Fruit fly (Drosophila melanogaster) whole organism, embryonic: Measurements from ENCODE around the gene CG42693.
A peak's percentile ranks its signal among the peaks of the same experiment; 100 is the strongest.

Experiments
- CG10543 ChIP-seq: fragments of 200-800 bp; sonication (Bioruptor generic); optimal IDR thresholded peaks from 3 replicates; lab custom pipeline; 2017; ENCODE audit warnings: missing biosample characterization, mild to moderate bottlenecking, missing genetic modification characterization, moderate library complexity
- CG10979 ChIP-seq: fragments of 200-800 bp; sonication (Bioruptor generic); optimal IDR thresholded peaks from 2 replicates; lab custom pipeline; 2018; ENCODE audit warnings: missing biosample characterization, mild to moderate bottlenecking, missing genetic modification characterization, moderate library complexity
- CG12769 ChIP-seq: fragments of 200-800 bp; sonication (Bioruptor generic); optimal IDR thresholded peaks from 2 replicates; lab custom pipeline; 2019; ENCODE audit warnings: missing biosample characterization, mild to moderate bottlenecking, missing genetic modification characterization, moderate library complexity
- CG13894 ChIP-seq: fragments of 200-800 bp; sonication (Bioruptor generic); optimal IDR thresholded peaks from 3 replicates; lab custom pipeline; 2018; ENCODE audit warnings: missing biosample characterization, mild to moderate bottlenecking, missing genetic modification characterization, moderate library complexity
- CG14667 ChIP-seq: fragments of 200-800 bp; sonication (Bioruptor generic); IDR thresholded peaks from 2 replicates; pipeline ENCODE4 v1.3.6; 2022; ENCODE audit warnings: missing biosample characterization, missing genetic modification characterization
- CG15514 ChIP-seq: fragments of 200-800 bp; sonication (Bioruptor generic); optimal IDR thresholded peaks from 3 replicates; lab custom pipeline; 2017; ENCODE audit warnings: missing biosample characterization, missing genetic modification characterization, mild to moderate bottlenecking, moderate library complexity, missing genetic modification reagents
- CG16779 ChIP-seq: fragments of 200-800 bp; sonication (Bioruptor generic); IDR thresholded peaks from 2 replicates; pipeline ENCODE4 v1.3.6; 2022; ENCODE audit warnings: missing biosample characterization, missing genetic modification characterization
- CG2120 ChIP-seq: fragments of 200-800 bp; sonication (Bioruptor generic); optimal IDR thresholded peaks from 3 replicates; lab custom pipeline; 2016; ENCODE audit warnings: missing biosample characterization, missing genetic modification characterization
- CG6683 ChIP-seq: fragments of 200-800 bp; sonication (Bioruptor generic); optimal IDR thresholded peaks from 2 replicates; lab custom pipeline; 2017; ENCODE audit warnings: missing biosample characterization, mild to moderate bottlenecking, missing genetic modification characterization, missing genetic modification reagents
- CG8290 ChIP-seq, 3 experiments: fragments of 200-800 bp; sonication (Bioruptor generic); optimal IDR thresholded peaks; 2 replicates each; lab custom pipeline; 2016 to 2019; ENCODE audit warnings: missing biosample characterization in 3 of 3, missing genetic modification characterization in 3 of 3, mild to moderate bottlenecking in 2 of 3, moderate library complexity in 1 of 3
- CkIIα-i1 ChIP-seq: fragments of 200-800 bp; sonication (Bioruptor generic); IDR thresholded peaks from 2 replicates; pipeline ENCODE4 v1.3.6; 2022; ENCODE audit warnings: missing biosample characterization, missing genetic modification characterization
- Deaf1 ChIP-seq: fragments of 200-800 bp; optimal IDR thresholded peaks from 3 replicates; lab custom pipeline; 2019; ENCODE audit warnings: missing biosample characterization, mild to moderate bottlenecking, missing genetic modification characterization, moderate library complexity
- Ets65A ChIP-seq: fragments of 200-800 bp; sonication (Bioruptor generic); peaks from one replicate; lab custom pipeline; 2016; ENCODE audit warnings: missing biosample characterization, missing genetic modification characterization
- Myb ChIP-seq: fragments of 200-800 bp; sonication (Bioruptor generic); optimal IDR thresholded peaks from 2 replicates; lab custom pipeline; 2016; ENCODE audit warnings: missing biosample characterization, missing genetic modification characterization
- NFAT ChIP-seq: fragments of 200-800 bp; sonication (Bioruptor generic); IDR thresholded peaks from 2 replicates; pipeline ENCODE4 v1.3.6; 2022; ENCODE audit warnings: missing biosample characterization, missing genetic modification characterization
- Rfx ChIP-seq: fragments of 200-800 bp; sonication (Bioruptor generic); IDR thresholded peaks from 2 replicates; pipeline ENCODE4 v1.3.6; 2022; ENCODE audit warnings: missing biosample characterization, missing genetic modification characterization
- Side ChIP-seq: fragments of 200-800 bp; sonication (Bioruptor generic); optimal IDR thresholded peaks from 2 replicates; lab custom pipeline; 2016; ENCODE audit warnings: missing biosample characterization, missing genetic modification characterization
- TFAM ChIP-seq: fragments of 200-800 bp; sonication (Bioruptor generic); optimal IDR thresholded peaks from 2 replicates; lab custom pipeline; 2017; ENCODE audit warnings: missing biosample characterization, missing genetic modification characterization, inconsistent platforms
- Taf1 ChIP-seq: fragments of 200-800 bp; sonication (Bioruptor generic); IDR thresholded peaks from 2 replicates; pipeline ENCODE4 v1.3.6; 2022; ENCODE audit warnings: missing biosample characterization, missing genetic modification characterization
- abd-A ChIP-seq: fragments of 200-800 bp; sonication (Bioruptor generic); optimal IDR thresholded peaks from 3 replicates; lab custom pipeline; 2019; ENCODE audit warnings: missing biosample characterization, mild to moderate bottlenecking, missing genetic modification characterization, moderate library complexity
- ash1 ChIP-seq: fragments of 200-800 bp; sonication (Bioruptor generic); optimal IDR thresholded peaks from 2 replicates; lab custom pipeline; 2018; ENCODE audit warnings: missing biosample characterization, mild to moderate bottlenecking, missing genetic modification characterization
- bcd ChIP-seq: fragments of 200-800 bp; sonication (Bioruptor generic); optimal IDR thresholded peaks from 2 replicates; lab custom pipeline; 2017; ENCODE audit warnings: missing biosample characterization, mild to moderate bottlenecking, missing genetic modification characterization
- chinmo ChIP-seq: fragments of 200-800 bp; sonication (Bioruptor generic); IDR thresholded peaks from 4 replicates; pipeline ENCODE4 v1.3.6; 2022; ENCODE audit warnings: missing biosample characterization, missing genetic modification characterization; ENCODE audit not compliant: partially characterized antibody
- crol ChIP-seq: fragments of 200-800 bp; sonication (Bioruptor generic); IDR thresholded peaks from 2 replicates; pipeline ENCODE4 v1.3.6; 2022; ENCODE audit warnings: missing biosample characterization, missing genetic modification characterization
- gcm ChIP-seq: fragments of 200-800 bp; sonication (Bioruptor generic); optimal IDR thresholded peaks from 2 replicates; lab custom pipeline; 2019; ENCODE audit warnings: missing biosample characterization, mild to moderate bottlenecking, missing genetic modification characterization, moderate library complexity
- hb ChIP-seq: fragments of 200-800 bp; sonication (Bioruptor generic); IDR thresholded peaks from 3 replicates; pipeline ENCODE4 v1.3.6; 2022; ENCODE audit warnings: missing biosample characterization, missing genetic modification characterization; ENCODE audit not compliant: partially characterized antibody
- kni ChIP-seq: fragments of 200-800 bp; sonication (Bioruptor generic); optimal IDR thresholded peaks from 3 replicates; lab custom pipeline; 2017; ENCODE audit warnings: mild to moderate bottlenecking, missing biosample characterization, missing genetic modification reagents, missing genetic modification characterization
- nau ChIP-seq: fragments of 200-800 bp; sonication (Bioruptor generic); optimal IDR thresholded peaks from 3 replicates; lab custom pipeline; 2017; ENCODE audit warnings: missing biosample characterization, mild to moderate bottlenecking, missing genetic modification characterization, missing genetic modification reagents
- nom ChIP-seq: fragments of 200-800 bp; sonication (Bioruptor generic); optimal IDR thresholded peaks from 2 replicates; lab custom pipeline; 2017; ENCODE audit warnings: missing biosample characterization, missing genetic modification characterization, mild to moderate bottlenecking, moderate library complexity, missing genetic modification reagents
- phol ChIP-seq: fragments of 200-800 bp; sonication (Bioruptor generic); optimal IDR thresholded peaks from 3 replicates; lab custom pipeline; 2018; ENCODE audit warnings: missing biosample characterization, mild to moderate bottlenecking, missing genetic modification characterization, moderate library complexity
- sens ChIP-seq: fragments of 200-800 bp; sonication (Bioruptor generic); peaks from one replicate; lab custom pipeline; 2016; ENCODE audit warnings: missing biosample characterization, missing genetic modification characterization
- sim ChIP-seq: fragments of 200-800 bp; sonication (Bioruptor generic); IDR thresholded peaks from 2 replicates; pipeline ENCODE4 v1.3.6; 2022; ENCODE audit warnings: missing biosample characterization, missing genetic modification characterization
- slbo ChIP-seq: fragments of 200-800 bp; sonication (Bioruptor generic); IDR thresholded peaks from 2 replicates; pipeline ENCODE4 v1.3.6; 2022; ENCODE audit warnings: missing biosample characterization, missing genetic modification characterization
- sr ChIP-seq: fragments of 200-800 bp; sonication (Bioruptor generic); IDR thresholded peaks from 3 replicates; pipeline ENCODE4 v1.3.6; 2022; ENCODE audit warnings: missing biosample characterization, missing genetic modification characterization
- stwl ChIP-seq: fragments of 200-800 bp; sonication (Bioruptor generic); optimal IDR thresholded peaks from 3 replicates; lab custom pipeline; 2018; ENCODE audit warnings: missing biosample characterization, mild to moderate bottlenecking, missing genetic modification characterization, moderate library complexity
- tap ChIP-seq: fragments of 200-800 bp; optimal IDR thresholded peaks from 3 replicates; lab custom pipeline; 2019; ENCODE audit warnings: missing biosample characterization, mild to moderate bottlenecking, missing genetic modification characterization, moderate library complexity
- ttk ChIP-seq: fragments of 200-800 bp; sonication (Bioruptor generic); IDR thresholded peaks from 2 replicates; pipeline ENCODE4 v2.1.2; 2022; ENCODE audit warnings: missing biosample characterization, missing genetic modification characterization
- vnd ChIP-seq: fragments of 200-800 bp; sonication (Bioruptor generic); IDR thresholded peaks from 3 replicates; pipeline ENCODE4 v1.3.6; 2022; ENCODE audit warnings: missing biosample characterization, missing genetic modification characterization; ENCODE audit not compliant: partially characterized antibody

CG42693 gene

dm6 chr3R:31721958-31722357 is 13.8 kb upstream of the CG42693 start (continued):
- TF ChIP-seq kni (GFP tag; lab: Kevin White, UChicago) (peak; percentile 52), gcm (no peak), TFAM (GFP tag; lab: Kevin White, UChicago) (no peak), nau (GFP tag; lab: Kevin White, UChicago) (no peak), hb (GFP tag; lab: Robert Waterston, UW) (no peak), ash1 (GFP tag; lab: Kevin White, UChicago) (no peak), NFAT (no peak), CG15514 (peak; percentile 25), vnd (GFP tag; lab: Robert Waterston, UW) (no peak), Side (GFP tag; lab: Kevin White, UChicago) (no peak), sr (GFP tag; lab: Robert Waterston, UW) (peak; percentile 85; the same call in 2 of the 3 replicates), abd-A (tag; lab: Kevin White, UChicago) (peak; percentile 34), Rfx (GFP tag; lab: Robert Waterston, UW) (peak; percentile 40), CG14667 (no peak), CG6683 (GFP tag; lab: Kevin White, UChicago) (no peak), Myb (GFP tag; lab: Kevin White, UChicago) (no peak), CG8290 (GFP tag; optimal IDR thresholded peaks at IDR 0.05; lab: Kevin White, UChicago) (no peak), CG8290 (tag; optimal IDR thresholded peaks at IDR 0.05; lab: Kevin White, UChicago) (peak in 1 of 2 experiments; percentile 43), CG10979 (tag; lab: Kevin White, UChicago) (no peak), sim (GFP tag; lab: Robert Waterston, UW) (no peak), tap (tag; lab: Kevin White, UChicago) (no peak)

DNA sequence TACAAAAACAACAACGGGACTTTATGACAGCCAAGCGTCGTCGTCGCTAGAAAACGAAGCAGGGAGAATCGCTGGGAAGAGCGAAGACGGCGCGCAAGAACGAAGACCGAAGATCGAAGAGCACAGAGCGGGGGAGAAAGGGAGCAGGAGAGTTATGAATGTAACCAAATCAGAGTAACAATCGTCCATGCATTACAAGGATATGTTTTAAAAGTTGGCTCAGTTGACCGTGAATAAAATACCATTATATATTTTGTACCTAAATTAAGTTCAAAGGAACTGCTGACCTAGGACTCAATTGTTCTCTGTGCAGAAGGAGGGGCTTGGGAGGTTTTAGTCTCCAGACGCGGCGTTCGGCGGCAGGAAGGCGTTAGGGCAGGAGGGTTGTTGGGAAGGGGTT is 13.3 kb upstream of the CG42693 start:
- TF ChIP-seq Ets65A (peak; percentile 91), sens (GFP tag; lab: Kevin White, UChicago) (peak; percentile 32), slbo (GFP tag; lab: Robert Waterston, UW) (peak; percentile 5; the same call in 1 of the 2 replicates), Deaf1 (tag; lab: Kevin White, UChicago) (peak; percentile 52), CkIIα-i1 (no peak), CG2120 (GFP tag; lab: Kevin White, UChicago) (peak; percentile 21), Taf1 (GFP tag; lab: Robert Waterston, UW) (no peak)

dm6 chr3R:31720112-31720511 is 12.0 kb upstream of the CG42693 start:
- no peak for TF ChIP-seq stwl (tag; lab: Kevin White, UChicago)
- TF ChIP-seq sr (GFP tag; lab: Robert Waterston, UW), result peak; percentile 75
- TF ChIP-seq crol (GFP tag; lab: Robert Waterston, UW), result peak; percentile 81
- TF ChIP-seq bcd (GFP tag; lab: Kevin White, UChicago), result no peak
- no peak for TF ChIP-seq CG16779 (GFP tag; lab: Robert Waterston, UW)
- 0 out of 4 replicates have a peak, but pooled peaks have one; percentile 24 for TF ChIP-seq chinmo (GFP tag; lab: Robert Waterston, UW)
- 0 out of 2 replicates have a peak, but pooled peaks have one; percentile 19 for TF ChIP-seq ttk (GFP tag; lab: Robert Waterston, UW)
- TF ChIP-seq CG10543 (GFP tag; lab: Kevin White, UChicago), result peak; percentile 7
- peak; percentile 3 for TF ChIP-seq nom (GFP tag; lab: Kevin White, UChicago)
- TF ChIP-seq CG13894 (tag; lab: Kevin White, UChicago), result peak; percentile 33
- TF ChIP-seq CG12769 (tag; lab: Kevin White, UChicago), result peak; percentile 18
- no peak for TF ChIP-seq phol (tag; lab: Kevin White, UChicago)
